Fruit fly (Drosophila melanogaster) Kc167 (cell line): ENCODE results near the gene Mocs1.

Experiments
- Myc ChIP-seq: fragments of >200 bp; optimal IDR thresholded peaks from 2 replicates; lab custom pipeline; 2017; ENCODE audit warnings: missing external identifiers
- h ChIP-seq: fragments of >200 bp; optimal IDR thresholded peaks from 3 replicates; lab custom pipeline; 2018; ENCODE audit warnings: missing external identifiers

dm6 chr3L:11023235-11023634, 47.1 kb upstream of the Mocs1 start, which contains the start of gene Fad2:
- TF ChIP-seq h (lab: Kevin White, UChicago) (no peak), Myc (no peak)
